Fruit fly (Drosophila melanogaster): ENCODE results near the gene CG11658.

Gene CG11658

DNA sequence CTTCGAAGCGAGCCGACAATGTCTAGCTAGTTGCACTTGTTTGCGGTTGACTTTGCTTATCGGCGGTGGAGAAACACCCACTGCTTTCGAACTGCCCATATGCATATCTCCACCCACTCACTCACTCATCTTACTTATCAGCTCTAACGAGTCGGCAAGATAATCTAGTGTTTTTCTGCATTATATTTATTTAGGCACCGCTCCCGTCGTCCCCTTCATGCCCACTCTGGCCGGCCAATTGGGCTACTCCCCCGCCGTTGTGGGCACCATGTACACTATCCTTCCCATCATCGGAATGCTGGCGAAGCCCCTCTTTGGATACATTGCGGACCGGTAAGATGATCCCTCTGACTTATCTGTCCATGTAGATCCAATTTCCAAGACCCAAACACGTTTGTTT is 22.5 kb downstream of the CG11658 start:
- no peak for TF ChIP-seq lola (GFP tag; optimal IDR thresholded peaks at IDR 0.05)
- no peak for TF ChIP-seq ey (GFP tag; optimal IDR thresholded peaks at IDR 0.05)
- TF ChIP-seq Vsx2 (GFP tag; optimal IDR thresholded peaks at IDR 0.05; ENCODE audit: partially characterized antibody) = no peak
- no peak for TF ChIP-seq tai (GFP tag; optimal IDR thresholded peaks at IDR 0.05)
- TF ChIP-seq GATAd (GFP tag; optimal IDR thresholded peaks at IDR 0.05) = no peak
- no peak for TF ChIP-seq h (GFP tag; optimal IDR thresholded peaks at IDR 0.05)
- TF ChIP-seq sage (GFP tag; optimal IDR thresholded peaks at IDR 0.05) = no peak
- TF ChIP-seq Mio (GFP tag; optimal IDR thresholded peaks at IDR 0.05) = no peak
- no peak for TF ChIP-seq Dif (GFP tag; optimal IDR thresholded peaks at IDR 0.05; ENCODE audit: partially characterized antibody)
- no peak for TF ChIP-seq sv (GFP tag; optimal IDR thresholded peaks at IDR 0.05)
- no peak for TF ChIP-seq CrebA (GFP tag; optimal IDR thresholded peaks at IDR 0.05; ENCODE audit: borderline replicate concordance)
- TF ChIP-seq Rel (GFP tag; optimal IDR thresholded peaks at IDR 0.05) = no peak
- no peak for TF ChIP-seq Rel (tag; optimal IDR thresholded peaks at IDR 0.05)
- no peak for TF ChIP-seq Hnf4 (GFP tag; optimal IDR thresholded peaks at IDR 0.05)
- no peak for TF ChIP-seq Hr78 (GFP tag; optimal IDR thresholded peaks at IDR 0.05)
- no peak for TF ChIP-seq br (GFP tag; optimal IDR thresholded peaks at IDR 0.05)

DNA sequence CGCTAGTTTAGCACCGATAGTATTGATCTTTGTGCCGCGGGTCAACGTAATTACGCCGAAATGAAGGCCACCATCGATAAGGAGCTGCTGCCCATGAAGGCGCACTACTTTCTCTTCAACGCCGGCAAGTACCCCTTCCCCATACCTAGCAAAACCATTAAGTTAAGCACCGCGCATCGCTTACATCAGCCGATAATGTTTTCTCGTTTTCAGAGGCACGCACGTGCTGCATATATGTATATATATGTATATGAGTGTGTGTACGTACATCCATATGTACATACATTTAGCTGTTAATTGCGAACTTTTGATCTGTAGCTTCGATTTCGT is 23.9 kb downstream of the CG11658 start:
- TF ChIP-seq Hnf4 (GFP tag; optimal IDR thresholded peaks at IDR 0.05) (no peak), dsf (GFP tag; optimal IDR thresholded peaks at IDR 0.05; ENCODE audit: borderline replicate concordance) (no peak), ey (GFP tag; optimal IDR thresholded peaks at IDR 0.05) (no peak), usp (GFP tag; optimal IDR thresholded peaks at IDR 0.05) (no peak), foxo (GFP tag; optimal IDR thresholded peaks at IDR 0.05) (no peak)

dm6 chr3L:11683819-11684521 is 24.4 kb downstream of the CG11658 start, which contains the start of gene Sugb:
TSS of gene Sugb (plus strand) at chr3L:11683980.
- TF ChIP-seq dsf (GFP tag; optimal IDR thresholded peaks at IDR 0.05; ENCODE audit: borderline replicate concordance) (peak; percentile 40), sv (GFP tag; optimal IDR thresholded peaks at IDR 0.05) (peak; percentile 74), ey (GFP tag; optimal IDR thresholded peaks at IDR 0.05) (peak; percentile 64), rgr (GFP tag; optimal IDR thresholded peaks at IDR 0.05) (peak; percentile 76), dl (GFP tag; optimal IDR thresholded peaks at IDR 0.05; ENCODE audit: insufficient read depth in 1 of 2, partially characterized antibody in 2 of 2) (no peak), Hr83 (GFP tag; optimal IDR thresholded peaks at IDR 0.05; ENCODE audit: poor library complexity, severe bottlenecking) (peak; percentile 19), pan (optimal IDR thresholded peaks at IDR 0.05) (no peak), foxo (GFP tag; optimal IDR thresholded peaks at IDR 0.05) (peak; percentile 69 to 81), brk (GFP tag; optimal IDR thresholded peaks at IDR 0.05) (peak; percentile 70), Hnf4 (GFP tag; optimal IDR thresholded peaks at IDR 0.05) (no peak), CrebA (GFP tag; optimal IDR thresholded peaks at IDR 0.05; ENCODE audit: borderline replicate concordance) (no peak), sage (GFP tag; optimal IDR thresholded peaks at IDR 0.05) (peak; percentile 76), tai (GFP tag; optimal IDR thresholded peaks at IDR 0.05) (no peak), h (GFP tag; optimal IDR thresholded peaks at IDR 0.05) (peak; percentile 79), Rel (GFP tag; optimal IDR thresholded peaks at IDR 0.05) (no peak), Rel (tag; optimal IDR thresholded peaks at IDR 0.05) (peak; percentile 62), GATAd (GFP tag; optimal IDR thresholded peaks at IDR 0.05) (peak; percentile 32), CG9705 (GFP tag; optimal IDR thresholded peaks at IDR 0.05) (peak; percentile 3), lola (GFP tag; optimal IDR thresholded peaks at IDR 0.05) (no peak), N (GFP tag; optimal IDR thresholded peaks at IDR 0.05) (no peak), br (GFP tag; optimal IDR thresholded peaks at IDR 0.05) (peak; percentile 75), Myc (optimal IDR thresholded peaks at IDR 0.05) (no peak), HLH106 (tag; optimal IDR thresholded peaks at IDR 0.05) (peak; percentile 56), Hr78 (GFP tag; optimal IDR thresholded peaks at IDR 0.05) (no peak), Mio (GFP tag; optimal IDR thresholded peaks at IDR 0.05) (no peak), fru (GFP tag; optimal IDR thresholded peaks at IDR 0.05) (peak; percentile 71), psq (GFP tag; optimal IDR thresholded peaks at IDR 0.05) (peak; percentile 45), jim (GFP tag; optimal IDR thresholded peaks at IDR 0.05) (no peak), Abd-B (GFP tag; optimal IDR thresholded peaks at IDR 0.05) (no peak), woc (GFP tag; optimal IDR thresholded peaks at IDR 0.05) (peak; percentile 67), Vsx2 (GFP tag; optimal IDR thresholded peaks at IDR 0.05; ENCODE audit: partially characterized antibody) (no peak), Sp1 (GFP tag; optimal IDR thresholded peaks at IDR 0.05) (peak; percentile 77), dmrt93B (GFP tag; optimal IDR thresholded peaks at IDR 0.05) (no peak), Dif (GFP tag; optimal IDR thresholded peaks at IDR 0.05; ENCODE audit: partially characterized antibody) (no peak), Jra (GFP tag; optimal IDR thresholded peaks at IDR 0.05) (peak; percentile 62), CG32264 (GFP tag; optimal IDR thresholded peaks at IDR 0.05) (peak; percentile 69), OdsH (GFP tag; optimal IDR thresholded peaks at IDR 0.05) (peak; percentile 77), Dfd (GFP tag; optimal IDR thresholded peaks at IDR 0.05) (no peak), usp (GFP tag; optimal IDR thresholded peaks at IDR 0.05) (no peak)

Data from whole organism, wandering third instar larva.